Worm (Caenorhabditis elegans) whole organism, midembryonic: ENCODE data around the gene str-111.

Experiments
- cog-1 ChIP-seq: sonication (generic microtip); optimal IDR thresholded peaks from 2 replicates; lab custom pipeline; 2016; ENCODE audit warnings: missing genetic modification characterization, missing compliant biosample characterization
- flt-1 ChIP-seq: fragments of 200-800 bp; sonication (Bioruptor generic); IDR thresholded peaks from 2 replicates; pipeline ENCODE4 v1.3.6; 2022; ENCODE audit warnings: missing genetic modification characterization, missing compliant biosample characterization
- klf-2 ChIP-seq: fragments of 200-800 bp; sonication (Bioruptor generic); conservative IDR thresholded peaks from 2 replicates; pipeline ENCODE4 v1.3.6; 2022; ENCODE audit warnings: missing genetic modification reagents, missing genetic modification characterization, missing compliant biosample characterization
- med-1 ChIP-seq: sonication (generic microtip); optimal IDR thresholded peaks from 2 replicates; lab custom pipeline; 2017; ENCODE audit warnings: missing genetic modification characterization, mild to moderate bottlenecking, missing compliant biosample characterization, antibody characterized with exemption, missing genetic modification reagents; ENCODE audit not compliant: insufficient read depth
- ref-1 ChIP-seq: fragments of 200-800 bp; sonication (Bioruptor generic); conservative IDR thresholded peaks from 2 replicates; pipeline ENCODE4 v1.3.6; 2022; ENCODE audit warnings: missing genetic modification reagents, missing genetic modification characterization, missing compliant biosample characterization
- tab-1 ChIP-seq: fragments of 200-800 bp; sonication (Bioruptor generic); IDR thresholded peaks from 2 replicates; pipeline ENCODE4 v1.3.6; 2022; ENCODE audit warnings: missing genetic modification characterization, missing compliant biosample characterization
- ztf-23 ChIP-seq: fragments of 200-800 bp; sonication (Bioruptor generic); IDR thresholded peaks from 2 replicates; pipeline ENCODE4 v1.3.6; 2022; ENCODE audit warnings: missing genetic modification reagents, missing genetic modification characterization, missing compliant biosample characterization
- ztf-29 ChIP-seq: fragments of 200-800 bp; sonication (Bioruptor generic); IDR thresholded peaks from 2 replicates; pipeline ENCODE4 v1.3.6; 2022; ENCODE audit warnings: missing genetic modification reagents, missing genetic modification characterization, missing compliant biosample characterization

DNA sequence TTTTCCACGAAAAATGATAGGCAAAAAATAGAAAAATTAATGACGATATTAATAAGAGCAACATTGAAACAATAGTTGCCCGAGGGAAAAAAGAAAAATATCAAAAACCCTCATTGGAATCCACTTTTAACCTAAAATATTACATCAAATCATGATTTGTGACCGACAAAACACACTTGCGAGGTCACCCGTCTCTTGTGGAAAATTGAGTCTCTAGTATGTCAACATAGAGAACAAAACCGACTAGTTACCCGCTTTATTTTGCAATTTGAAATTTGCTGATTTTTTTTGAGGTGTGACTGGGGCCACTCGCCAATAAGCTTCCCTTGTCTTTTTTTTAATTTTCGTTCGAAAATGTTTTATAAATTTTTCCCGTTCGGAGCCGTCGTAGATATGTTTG lies 6.8 kb upstream of the str-111 start, which contains the start of gene cyp-33D1:
- no peak for TF ChIP-seq klf-2 (GFP tag; lab: Robert Waterston, UW)
- no peak for TF ChIP-seq med-1 (GFP tag; lab: Kevin White, UChicago)
- no peak for TF ChIP-seq cog-1 (tag; lab: Kevin White, UChicago)
- no peak for TF ChIP-seq ztf-23
- no peak for TF ChIP-seq ztf-29 (GFP tag; lab: Robert Waterston, UW)
- no peak for TF ChIP-seq flt-1 (GFP tag; lab: Robert Waterston, UW)
- no peak for TF ChIP-seq ref-1 (GFP tag; lab: Robert Waterston, UW)
- no peak for TF ChIP-seq tab-1 (GFP tag; lab: Robert Waterston, UW)
